Worm (Caenorhabditis elegans): ENCODE results near the gene ifb-1.

The ifb-1 gene

DNA sequence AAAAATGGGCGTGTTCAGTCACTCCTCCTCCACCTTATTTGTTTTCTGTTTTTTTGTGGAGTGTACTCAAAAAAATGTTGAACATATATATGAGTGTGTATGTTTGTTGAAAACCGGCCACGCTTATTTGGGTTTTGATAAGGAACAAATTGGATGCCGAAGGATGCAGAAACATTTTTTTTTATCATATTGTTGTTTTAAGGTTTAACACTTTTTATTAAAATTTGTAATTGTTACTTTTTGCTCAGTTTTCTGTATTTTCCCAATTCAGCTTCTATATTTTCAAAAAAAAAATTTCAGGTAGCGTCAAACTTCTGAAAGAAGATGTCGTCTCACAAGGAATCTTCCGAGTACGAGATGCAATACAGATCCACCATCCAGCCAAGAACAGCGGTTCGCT, at the start of gene ifb-1:
Gene ifb-1 (plus strand): TSS at position 301 of the 400 bp plus-strand sequence.
- no peak for TF ChIP-seq ztf-1 (GFP tag; conservative IDR thresholded peaks at IDR 0.05)
- no peak for TF ChIP-seq unc-55 (GFP tag; optimal IDR thresholded peaks at IDR 0.05)
- TF ChIP-seq fos-1 (tag; optimal IDR thresholded peaks at IDR 0.05): no peak
- no peak for TF ChIP-seq egl-27 (tag; optimal IDR thresholded peaks at IDR 0.05)
- no peak for TF ChIP-seq nhr-12 (tag; optimal IDR thresholded peaks at IDR 0.05)
- TF ChIP-seq ztf-4 (tag; optimal IDR thresholded peaks at IDR 0.05): no peak
- no peak for TF ChIP-seq nhr-25 (tag; optimal IDR thresholded peaks at IDR 0.05)
- no peak for TF ChIP-seq snpc-4 (tag; optimal IDR thresholded peaks at IDR 0.05)
- TF ChIP-seq ceh-82 (tag; optimal IDR thresholded peaks at IDR 0.05): no peak
- no peak for TF ChIP-seq nhr-237 (tag; optimal IDR thresholded peaks at IDR 0.05)
- TF ChIP-seq lin-39 (tag; optimal IDR thresholded peaks at IDR 0.05): no peak
- TF ChIP-seq ZK546.5 (tag; optimal IDR thresholded peaks at IDR 0.05): no peak
- TF ChIP-seq unc-62 (GFP tag; optimal IDR thresholded peaks at IDR 0.05): no peak
- no peak for TF ChIP-seq lin-11 (tag; optimal IDR thresholded peaks at IDR 0.05)
- no peak for TF ChIP-seq nhr-77 (tag; optimal IDR thresholded peaks at IDR 0.05)
- no peak for TF ChIP-seq nhr-21 (tag; optimal IDR thresholded peaks at IDR 0.05)
- no peak for TF ChIP-seq alr-1 (tag; optimal IDR thresholded peaks at IDR 0.05)
- TF ChIP-seq mab-5 (tag; optimal IDR thresholded peaks at IDR 0.05): no peak
- TF ChIP-seq gmeb-1 (tag; optimal IDR thresholded peaks at IDR 0.05): no peak
- TF ChIP-seq sma-3 (GFP tag; optimal IDR thresholded peaks at IDR 0.05): no peak

DNA sequence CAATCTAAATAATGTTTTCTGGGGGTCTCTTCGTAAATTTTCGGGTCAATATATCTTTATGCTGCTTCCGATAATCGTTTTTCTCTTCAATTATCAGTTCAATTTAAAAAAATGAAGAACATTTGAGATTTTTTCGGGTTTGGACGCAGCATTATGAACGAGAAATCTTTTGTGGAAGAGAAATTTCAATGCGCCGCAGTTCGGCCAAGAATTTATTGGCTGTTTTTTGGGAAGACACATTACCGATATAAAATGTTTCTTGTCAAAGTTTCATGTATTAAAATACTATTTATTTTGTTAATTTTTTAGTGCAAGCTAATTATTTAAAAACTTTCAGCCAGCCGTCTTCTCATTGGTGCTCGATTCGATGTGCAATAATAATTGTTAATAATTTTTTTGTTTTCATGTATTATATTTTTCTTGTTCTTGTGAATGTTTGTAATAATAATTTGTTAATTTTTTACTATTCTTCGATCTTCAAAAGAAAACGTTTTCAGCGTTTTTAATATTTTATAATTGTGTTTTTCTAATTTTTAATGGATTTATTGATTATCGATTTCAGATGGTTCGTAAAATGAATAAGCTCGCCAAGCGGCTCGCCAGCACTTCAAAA, 49.6 kb upstream of the ifb-1 start, which contains the start of the genes C18A3.10 and C18A3.3:
Gene C18A3.10 (minus strand): TSS at position 101 of the 613 bp plus-strand sequence.
Gene C18A3.3 (plus strand): TSS at position 563 of the 613 bp plus-strand sequence.
- TF ChIP-seq nhr-25 (tag; optimal IDR thresholded peaks at IDR 0.05) (no peak), nhr-23 (tag; optimal IDR thresholded peaks at IDR 0.05) (no peak), F13H6.1 (tag; optimal IDR thresholded peaks at IDR 0.05) (no peak), nhr-6 (tag; optimal IDR thresholded peaks at IDR 0.05) (no peak), nhr-10 (tag; optimal IDR thresholded peaks at IDR 0.05) (no peak), lin-13 (GFP tag; optimal IDR thresholded peaks at IDR 0.05) (no peak), peb-1 (tag; optimal IDR thresholded peaks at IDR 0.05) (no peak)

DNA sequence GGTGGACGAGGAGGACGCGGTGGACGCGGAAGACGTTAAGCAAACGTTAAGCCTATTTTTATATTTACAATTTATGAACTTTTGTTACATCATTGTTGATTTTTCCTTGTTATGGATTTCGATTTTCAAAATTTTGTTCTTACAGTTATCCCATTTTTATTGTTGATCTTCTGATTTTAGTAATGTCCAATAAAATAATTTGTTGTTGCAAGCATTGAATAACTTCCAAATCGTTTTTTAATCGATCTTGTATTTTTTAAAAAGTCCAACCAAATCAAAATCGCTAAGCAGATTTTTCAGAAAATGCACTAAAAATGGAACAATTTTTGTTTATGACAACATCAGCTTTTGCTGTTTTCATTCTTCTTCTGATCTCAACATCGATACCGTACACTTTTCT, 47.6 kb upstream of the ifb-1 start, which contains the start of gene zipt-3:
Gene zipt-3 (plus strand): TSS at position 301 of the 400 bp plus-strand sequence.
- no peak for TF ChIP-seq nhr-12 (tag; optimal IDR thresholded peaks at IDR 0.05)
- no peak for TF ChIP-seq ZK546.5 (tag; optimal IDR thresholded peaks at IDR 0.05)
- no peak for TF ChIP-seq mbf-1 (tag; optimal IDR thresholded peaks at IDR 0.05)

DNA sequence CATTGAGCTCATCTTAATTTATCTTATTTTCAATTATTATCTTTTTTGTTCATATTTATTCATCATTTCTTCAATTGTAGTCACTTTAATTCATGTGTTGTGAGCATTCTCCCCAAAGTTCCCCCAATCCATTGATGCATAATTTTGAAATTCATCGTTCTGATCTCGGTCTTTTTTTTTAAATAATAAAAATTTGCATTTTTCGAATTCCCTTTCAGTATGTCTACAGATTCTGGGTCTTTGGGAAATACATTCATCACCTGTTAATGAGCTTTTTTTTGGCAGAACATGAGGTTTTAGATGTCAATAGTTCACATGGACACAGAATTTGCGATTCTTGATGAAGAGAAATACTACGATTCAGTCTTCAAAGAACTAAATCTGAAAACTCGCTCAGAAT, 45.6 kb upstream of the ifb-1 start, which contains the start of gene damt-1:
Gene damt-1 (plus strand): TSS at position 301 of the 400 bp plus-strand sequence.
- TF ChIP-seq skn-1 (tag; optimal IDR thresholded peaks at IDR 0.05) (no peak), blmp-1 (tag; optimal IDR thresholded peaks at IDR 0.05; ENCODE audit: insufficient read depth) (no peak)

DNA sequence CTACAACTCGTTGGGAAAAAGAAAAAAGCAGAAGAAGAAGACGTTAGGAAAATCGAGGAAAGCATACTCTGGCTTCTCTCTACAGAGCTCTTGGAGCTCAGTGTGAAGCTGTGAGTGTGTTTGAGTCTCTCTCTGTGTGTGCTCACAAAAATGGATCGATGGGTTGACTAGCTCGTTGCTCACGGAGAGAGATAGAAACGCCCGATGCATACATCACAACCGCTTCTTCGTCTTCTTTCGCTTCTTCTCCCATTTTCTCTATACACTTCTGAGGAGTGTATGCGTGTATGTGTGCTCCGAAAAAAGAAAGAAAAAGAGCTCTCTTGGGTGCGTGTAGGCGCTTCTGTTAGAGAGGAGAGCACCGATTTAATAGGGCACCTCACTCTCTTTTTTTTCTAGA, 40.3 kb upstream of the ifb-1 start:
- TF ChIP-seq lsy-2 (tag; optimal IDR thresholded peaks at IDR 0.05) (peak; percentile 22 to 59), gmeb-1 (tag; optimal IDR thresholded peaks at IDR 0.05) (no peak), Y55F3AM.14 (GFP tag; optimal IDR thresholded peaks at IDR 0.05) (peak; percentile 54), snpc-4 (tag; optimal IDR thresholded peaks at IDR 0.05) (peak; percentile 64), peb-1 (tag; optimal IDR thresholded peaks at IDR 0.05) (no peak), lin-11 (tag; optimal IDR thresholded peaks at IDR 0.05) (peak; percentile 89), nhr-25 (tag; optimal IDR thresholded peaks at IDR 0.05) (no peak), sma-9 (GFP tag; optimal IDR thresholded peaks at IDR 0.05) (peak; percentile 53), sma-9 (tag; optimal IDR thresholded peaks at IDR 0.05) (no peak), lin-39 (tag; optimal IDR thresholded peaks at IDR 0.05) (peak; percentile 20), mab-5 (tag; optimal IDR thresholded peaks at IDR 0.05) (peak; percentile 49), ama-1 (optimal IDR thresholded peaks at IDR 0.05) (no peak), lin-13 (GFP tag; optimal IDR thresholded peaks at IDR 0.05) (peak; percentile 38), ztf-11 (tag; optimal IDR thresholded peaks at IDR 0.05) (no peak), nhr-77 (tag; optimal IDR thresholded peaks at IDR 0.05) (no peak), elt-3 (tag; optimal IDR thresholded peaks at IDR 0.05) (no peak), nhr-11 (tag; optimal IDR thresholded peaks at IDR 0.05) (no peak), fos-1 (tag; optimal IDR thresholded peaks at IDR 0.05) (no peak), F13H6.1 (tag; optimal IDR thresholded peaks at IDR 0.05) (peak; percentile 52), sem-4 (tag; optimal IDR thresholded peaks at IDR 0.05) (peak; percentile 53), nhr-10 (tag; optimal IDR thresholded peaks at IDR 0.05) (no peak), unc-39 (tag; optimal IDR thresholded peaks at IDR 0.05) (no peak), alr-1 (tag; optimal IDR thresholded peaks at IDR 0.05) (no peak), ZK546.5 (tag; optimal IDR thresholded peaks at IDR 0.05) (no peak), nhr-129 (tag; optimal IDR thresholded peaks at IDR 0.05) (peak; percentile 89), unc-55 (GFP tag; optimal IDR thresholded peaks at IDR 0.05) (peak; percentile 96), R02D3.7 (tag; optimal IDR thresholded peaks at IDR 0.05) (no peak), aly-2 (tag; optimal IDR thresholded peaks at IDR 0.05) (no peak), dmd-4 (tag; optimal IDR thresholded peaks at IDR 0.05) (no peak), nhr-23 (tag; optimal IDR thresholded peaks at IDR 0.05) (no peak), zag-1 (tag; optimal IDR thresholded peaks at IDR 0.05) (peak; percentile 91)

All from whole organism, L2 larva.